Fruit fly (Drosophila melanogaster) whole organism: ENCODE measurements around the gene CG14695.

Source experiments
- Dll ChIP-seq: fragments of >200 bp; optimal IDR thresholded peaks from 2 replicates; lab custom pipeline; 2017
- pan ChIP-seq: fragments of >200 bp; optimal IDR thresholded peaks from 2 replicates; lab custom pipeline; 2017
- psq ChIP-seq: fragments of >200 bp; optimal IDR thresholded peaks from 2 replicates; lab custom pipeline; 2017

- TF ChIP-seq psq (lab: Kevin White, UChicago) (no peak), Dll (no peak), pan (no peak)
These were observed 36.7 kb downstream of the CG14695 start for dm6 chr3R:10842422-10842821.
